Worm (Caenorhabditis elegans): Measurements from ENCODE around the gene H12D21.5.

DNA sequence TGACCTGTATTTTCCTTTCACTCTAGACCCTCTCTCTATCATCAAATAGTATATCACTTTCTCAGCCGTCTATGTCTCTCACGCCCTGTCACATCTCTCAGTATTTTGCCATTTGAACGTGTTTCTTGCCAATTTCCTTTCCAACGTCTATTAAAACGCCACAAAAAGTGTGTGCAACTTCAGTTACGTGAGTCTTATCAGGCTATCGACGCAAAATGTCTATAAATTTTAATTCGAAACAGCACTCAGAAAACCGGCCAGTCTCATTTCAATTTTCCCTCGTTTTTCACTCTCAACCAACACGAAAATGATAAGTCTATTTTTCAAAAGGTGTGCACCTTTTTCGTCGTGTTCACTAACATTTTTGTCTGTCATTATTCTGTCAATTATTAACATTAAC is 1.8 kb downstream of the H12D21.5 start, which contains the start of gene mpst-3:
- TF ChIP-seq snpc-4 (tag; optimal IDR thresholded peaks at IDR 0.05) (no peak), mab-5 (tag; optimal IDR thresholded peaks at IDR 0.05) (no peak), dmd-4 (tag; optimal IDR thresholded peaks at IDR 0.05) (no peak), ceh-16 (tag; optimal IDR thresholded peaks at IDR 0.05) (no peak), ama-1 (optimal IDR thresholded peaks at IDR 0.05) (no peak), fos-1 (tag; optimal IDR thresholded peaks at IDR 0.05) (peak; percentile 60)
